Worm (Caenorhabditis elegans): Measurements from ENCODE around the gene col-87.

Gene col-87

ce11 chrII:14086931-14087330 is 7.6 kb downstream of the col-87 start:
- TF ChIP-seq set-16 (GFP tag; IDR thresholded peaks at IDR 0.05) (peak; percentile 97), jun-1 (tag; optimal IDR thresholded peaks at IDR 0.05) (no peak)

ce11 chrII:14077823-14078222 is 16.7 kb downstream of the col-87 start:
- TF ChIP-seq vab-7 (GFP tag; IDR thresholded peaks at IDR 0.05) (no peak), set-16 (GFP tag; IDR thresholded peaks at IDR 0.05) (peak; percentile 89)

- TF ChIP-seq set-16 (GFP tag; IDR thresholded peaks at IDR 0.05): peak; percentile 81
- no peak for TF ChIP-seq nhr-41 (GFP tag; IDR thresholded peaks at IDR 0.05)
Measured at ce11 chrII:14074825-14075224, 19.7 kb downstream of the col-87 start.

ce11 chrII:14068607-14069006 is 25.9 kb downstream of the col-87 start, which contains the start of gene xrn-1:
Gene xrn-1, plus strand, starts transcription at chrII:14068907.
- TF ChIP-seq lin-39 (tag; optimal IDR thresholded peaks at IDR 0.05) (no peak), lsy-2 (tag; optimal IDR thresholded peaks at IDR 0.05) (no peak), gei-8 (GFP tag; optimal IDR thresholded peaks at IDR 0.05) (no peak), T20F7.1 (GFP tag; optimal IDR thresholded peaks at IDR 0.05) (no peak), nhr-111 (GFP tag; optimal IDR thresholded peaks at IDR 0.05) (no peak), nhr-42 (GFP tag; IDR thresholded peaks at IDR 0.05) (no peak), skn-1 (tag; optimal IDR thresholded peaks at IDR 0.05) (no peak), daf-8 (GFP tag; IDR thresholded peaks at IDR 0.05) (no peak), egl-27 (tag; optimal IDR thresholded peaks at IDR 0.05) (no peak), mxl-2 (GFP tag; conservative IDR thresholded peaks at IDR 0.05) (no peak), tra-1 (GFP tag; IDR thresholded peaks at IDR 0.05) (no peak), ZK337.2 (GFP tag; IDR thresholded peaks at IDR 0.05) (no peak), F10B5.3 (tag; optimal IDR thresholded peaks at IDR 0.05) (no peak), set-16 (GFP tag; IDR thresholded peaks at IDR 0.05) (no peak), zfp-3 (GFP tag; conservative IDR thresholded peaks at IDR 0.05) (no peak), unc-130 (GFP tag; optimal IDR thresholded peaks at IDR 0.05) (no peak), lin-15B (tag; optimal IDR thresholded peaks at IDR 0.05) (no peak), Y105C5A.15 (GFP tag; IDR thresholded peaks at IDR 0.05) (no peak), lin-29 (GFP tag; IDR thresholded peaks at IDR 0.05) (no peak), ces-1 (GFP tag; optimal IDR thresholded peaks at IDR 0.05) (no peak)

- TF ChIP-seq set-16 (GFP tag; IDR thresholded peaks at IDR 0.05) (peak; percentile 90), nhr-111 (GFP tag; optimal IDR thresholded peaks at IDR 0.05) (no peak), Y48G9A.11 (GFP tag; IDR thresholded peaks at IDR 0.05) (no peak)
Measured at ce11 chrII:14065486-14065885, 29.0 kb downstream of the col-87 start.

ce11 chrII:14064051-14064450 is 30.4 kb downstream of the col-87 start:
- TF ChIP-seq dve-1 (tag; optimal IDR thresholded peaks at IDR 0.05; ENCODE audit: insufficient read depth): no peak
- TF ChIP-seq mdt-29 (GFP tag; IDR thresholded peaks at IDR 0.05): no peak
- TF ChIP-seq T26A8.4 (GFP tag; IDR thresholded peaks at IDR 0.05): no peak
- TF ChIP-seq ama-1 (optimal IDR thresholded peaks at IDR 0.05): no peak
- TF ChIP-seq daf-16 (GFP tag; optimal IDR thresholded peaks at IDR 0.05): no peak
- TF ChIP-seq daf-16 (tag; optimal IDR thresholded peaks at IDR 0.05): no peak
- no peak for TF ChIP-seq nhr-11 (tag; optimal IDR thresholded peaks at IDR 0.05)
- no peak for TF ChIP-seq Y75B8A.6 (GFP tag; IDR thresholded peaks at IDR 0.05)
- no peak for TF ChIP-seq R02D3.7 (tag; optimal IDR thresholded peaks at IDR 0.05)
- no peak for TF ChIP-seq hlh-30 (tag; optimal IDR thresholded peaks at IDR 0.05; ENCODE audit: insufficient read depth)
- TF ChIP-seq unc-62 (GFP tag; optimal IDR thresholded peaks at IDR 0.05 in 1 of 2): no peak
- TF ChIP-seq unc-62 (tag; optimal IDR thresholded peaks at IDR 0.05): no peak
- TF ChIP-seq snpc-4 (tag; optimal IDR thresholded peaks at IDR 0.05): no peak
- no peak for TF ChIP-seq nhr-111 (GFP tag; optimal IDR thresholded peaks at IDR 0.05)
- no peak for TF ChIP-seq lin-29 (GFP tag; IDR thresholded peaks at IDR 0.05)
- no peak for TF ChIP-seq nhr-6 (tag; optimal IDR thresholded peaks at IDR 0.05)
- no peak for TF ChIP-seq ZK546.5 (tag; optimal IDR thresholded peaks at IDR 0.05)

All from whole organism, L4 larva.